Worm (Caenorhabditis elegans) whole organism, L1 larva: Measurements from ENCODE around the gene mab-23.

ENCODE experiments used
- blmp-1 ChIP-seq: fragments of 150-350 bp; optimal IDR thresholded peaks from 2 replicates; lab custom pipeline; 2014; ENCODE audit warnings: missing biosample characterization, missing genetic modification characterization
- ceh-82 ChIP-seq, 3 experiments: fragments of 150-350 bp in 1 of 3; sonication (generic microtip) in 2 of 3; optimal IDR thresholded peaks; 2 replicates each; lab custom pipeline; 2014 to 2017; ENCODE audit warnings: missing biosample characterization in 3 of 3, missing genetic modification characterization in 3 of 3
- ceh-88 ChIP-seq: fragments of 200-800 bp; sonication (Bioruptor generic); IDR thresholded peaks from 2 replicates; pipeline ENCODE4 v1.3.6; 2022; ENCODE audit warnings: missing genetic modification characterization, missing compliant biosample characterization
- ces-1 ChIP-seq: fragments of 150-350 bp; optimal IDR thresholded peaks from 2 replicates; lab custom pipeline; 2014; ENCODE audit warnings: missing biosample characterization, missing genetic modification reagents, missing genetic modification characterization
- dpl-1 ChIP-seq, 3 experiments: fragments of 150-350 bp in 2 of 3; sonication (generic microtip) in 1 of 3; optimal IDR thresholded peaks; 2 replicates each; lab custom pipeline; 2014 to 2017; ENCODE audit warnings: missing biosample characterization in 3 of 3, missing genetic modification characterization in 3 of 3, missing genetic modification reagents in 3 of 3
- efl-1 ChIP-seq, 4 experiments: fragments of 150-350 bp; optimal IDR thresholded peaks in 3 of 4; peaks in 1 of 4; 1 replicate in 1 of 4; 2 replicates in 3 of 4; lab custom pipeline; 2014; ENCODE audit warnings: missing biosample characterization in 2 of 4, missing genetic modification characterization in 2 of 4, missing genetic modification reagents in 2 of 4
- egl-13 ChIP-seq: sonication (generic microtip); optimal IDR thresholded peaks from 2 replicates; lab custom pipeline; 2016; ENCODE audit warnings: missing genotype, missing genetic modification reagents, missing genetic modification characterization, missing compliant biosample characterization
- egl-27 ChIP-seq, 2 experiments: fragments of 150-350 bp in 1 of 2; sonication (generic microtip); optimal IDR thresholded peaks; 3 replicates each; lab custom pipeline; 2017 to 2018; ENCODE audit warnings: missing biosample characterization in 2 of 2, missing genetic modification characterization in 2 of 2, missing genetic modification reagents in 2 of 2
- elt-3 ChIP-seq, 6 experiments: fragments of 150-350 bp in 1 of 6; sonication (generic microtip); optimal IDR thresholded peaks; 2 replicates each; lab custom pipeline; 2017 to 2018; ENCODE audit warnings: missing biosample characterization in 6 of 6, missing genetic modification characterization in 6 of 6, inconsistent platforms in 1 of 6
- fos-1 ChIP-seq: fragments of 150-350 bp; optimal IDR thresholded peaks from 2 replicates; lab custom pipeline; 2014; ENCODE audit warnings: missing biosample characterization, missing genetic modification characterization
- hlh-17 ChIP-seq: fragments of 200-800 bp; sonication (Bioruptor generic); optimal IDR thresholded peaks from 2 replicates; lab custom pipeline; 2018; ENCODE audit warnings: missing genetic modification characterization, mild to moderate bottlenecking, missing compliant biosample characterization, moderate library complexity, borderline replicate concordance
- hlh-4 ChIP-seq: sonication (generic microtip); optimal IDR thresholded peaks from 2 replicates; lab custom pipeline; 2016; ENCODE audit warnings: mild to moderate bottlenecking, missing genetic modification characterization, missing compliant biosample characterization
- jun-1 ChIP-seq: fragments of 150-350 bp; optimal IDR thresholded peaks from 2 replicates; lab custom pipeline; 2014; ENCODE audit warnings: missing biosample characterization, missing genetic modification reagents, missing genetic modification characterization
- lin-13 ChIP-seq: fragments of 150-350 bp; optimal IDR thresholded peaks from 2 replicates; lab custom pipeline; 2014; ENCODE audit warnings: missing biosample characterization, missing genetic modification reagents, missing genetic modification characterization
- lin-35 ChIP-seq, 2 experiments: fragments of 150-350 bp; optimal IDR thresholded peaks; 2 replicates each; lab custom pipeline; 2014; ENCODE audit warnings: missing biosample characterization in 2 of 2, missing genetic modification characterization in 2 of 2, missing genetic modification reagents in 2 of 2
- lin-39 ChIP-seq: fragments of 150-350 bp; optimal IDR thresholded peaks from 2 replicates; lab custom pipeline; 2014; ENCODE audit warnings: missing biosample characterization, missing genetic modification reagents, missing genetic modification characterization
- lir-3 ChIP-seq: sonication (generic microtip); optimal IDR thresholded peaks from 2 replicates; lab custom pipeline; 2016; ENCODE audit warnings: mild to moderate bottlenecking, missing genetic modification characterization, moderate library complexity, missing compliant biosample characterization; ENCODE audit not compliant: poor library complexity
- mdl-1 ChIP-seq, 2 experiments: fragments of 150-350 bp; optimal IDR thresholded peaks; 2 replicates each; lab custom pipeline; 2014 to 2017; ENCODE audit warnings: missing biosample characterization in 2 of 2, missing genetic modification characterization in 2 of 2, inconsistent platforms in 1 of 2
- mep-1 ChIP-seq: fragments of 150-350 bp; optimal IDR thresholded peaks from 2 replicates; lab custom pipeline; 2014; ENCODE audit warnings: missing biosample characterization, missing genetic modification characterization
- nhr-11 ChIP-seq: fragments of 150-350 bp; optimal IDR thresholded peaks from 2 replicates; lab custom pipeline; 2014; ENCODE audit warnings: missing biosample characterization, missing genetic modification characterization
- nhr-12 ChIP-seq: sonication (generic microtip); optimal IDR thresholded peaks from 2 replicates; lab custom pipeline; 2017; ENCODE audit warnings: missing biosample characterization, missing genetic modification characterization
- nhr-20 ChIP-seq: sonication (generic microtip); optimal IDR thresholded peaks from 2 replicates; lab custom pipeline; 2016; ENCODE audit warnings: mild to moderate bottlenecking, missing genetic modification characterization, missing compliant biosample characterization
- nhr-90 ChIP-seq: sonication (generic microtip); optimal IDR thresholded peaks from 2 replicates; lab custom pipeline; 2016; ENCODE audit warnings: mild to moderate bottlenecking, missing genetic modification characterization, missing compliant biosample characterization; ENCODE audit not compliant: poor library complexity
- pax-3 ChIP-seq: fragments of 200-800 bp; sonication (Bioruptor generic); optimal IDR thresholded peaks from 2 replicates; lab custom pipeline; 2018; ENCODE audit warnings: mild to moderate bottlenecking, missing genetic modification characterization, moderate library complexity, missing compliant biosample characterization
- pqm-1 ChIP-seq: sonication (generic microtip); optimal IDR thresholded peaks from 3 replicates; lab custom pipeline; 2017; ENCODE audit warnings: missing biosample characterization, missing genetic modification characterization
- rnt-1 ChIP-seq: sonication (generic microtip); optimal IDR thresholded peaks from 2 replicates; lab custom pipeline; 2016; ENCODE audit warnings: mild to moderate bottlenecking, missing genetic modification characterization, moderate library complexity, missing compliant biosample characterization
- skn-1 ChIP-seq: fragments of 150-350 bp; optimal IDR thresholded peaks from 2 replicates; lab custom pipeline; 2014; ENCODE audit warnings: missing biosample characterization, missing genetic modification characterization
- snpc-4 ChIP-seq: fragments of 150-350 bp; optimal IDR thresholded peaks from 2 replicates; lab custom pipeline; 2014; ENCODE audit warnings: missing biosample characterization, missing genetic modification characterization
- sptf-1 ChIP-seq: fragments of 150-350 bp; optimal IDR thresholded peaks from 2 replicates; lab custom pipeline; 2014; ENCODE audit warnings: missing biosample characterization, missing genetic modification characterization
- unc-98 ChIP-seq: fragments of 200-800 bp; sonication (Bioruptor generic); IDR thresholded peaks from 2 replicates; pipeline ENCODE4 v1.3.6; 2022; ENCODE audit warnings: missing genetic modification characterization, missing compliant biosample characterization
- vab-15 ChIP-seq: sonication (generic microtip); optimal IDR thresholded peaks from 2 replicates; lab custom pipeline; 2017; ENCODE audit warnings: missing genotype, mild to moderate bottlenecking, missing genetic modification characterization, missing compliant biosample characterization
- xbp-1 ChIP-seq: sonication (generic microtip); optimal IDR thresholded peaks from 2 replicates; lab custom pipeline; 2016; ENCODE audit warnings: missing genetic modification characterization, missing compliant biosample characterization
- zag-1 ChIP-seq: fragments of 150-350 bp; optimal IDR thresholded peaks from 2 replicates; lab custom pipeline; 2014; ENCODE audit warnings: missing biosample characterization, missing genetic modification characterization
- ztf-4 ChIP-seq: fragments of 150-350 bp; optimal IDR thresholded peaks from 2 replicates; lab custom pipeline; 2014; ENCODE audit warnings: missing biosample characterization, missing genetic modification characterization

mab-23 gene

ce11 chrV:10594810-10595209 lies 38.0 kb upstream of the mab-23 start, which contains the start of gene T21C9.11:
TSS of gene T21C9.11 (minus strand) at chrV:10594910.
- TF ChIP-seq egl-13 (tag; lab: Kevin White, UChicago), result no peak
- no peak for TF ChIP-seq pax-3 (tag; lab: Kevin White, UChicago)
- no peak for TF ChIP-seq ceh-82 (tag; optimal IDR thresholded peaks at IDR 0.05; lab: Kevin White, UChicago)
- no peak for TF ChIP-seq mep-1 (tag; lab: Kevin White, UChicago)
- TF ChIP-seq nhr-20 (tag; lab: Kevin White, UChicago), result no peak
- TF ChIP-seq nhr-11 (tag; lab: Kevin White, UChicago), result no peak
- no peak for TF ChIP-seq vab-15 (tag; lab: Kevin White, UChicago)

- no peak for TF ChIP-seq ztf-4 (tag; lab: Kevin White, UChicago)
- TF ChIP-seq lin-39, result no peak
- no peak for TF ChIP-seq pax-3 (tag; lab: Kevin White, UChicago)
- no peak for TF ChIP-seq nhr-90 (tag; lab: Kevin White, UChicago)
- no peak for TF ChIP-seq sptf-1 (tag; lab: Kevin White, UChicago)
- no peak for TF ChIP-seq egl-27 (tag; optimal IDR thresholded peaks at IDR 0.05; lab: Kevin White, UChicago)
- TF ChIP-seq mdl-1 (tag; optimal IDR thresholded peaks at IDR 0.05; lab: Kevin White, UChicago), result no peak
- no peak for TF ChIP-seq jun-1 (tag; lab: Kevin White, UChicago)
- TF ChIP-seq pqm-1, result no peak
- TF ChIP-seq hlh-4 (tag; lab: Kevin White, UChicago), result no peak
- no peak for TF ChIP-seq skn-1 (tag; lab: Kevin White, UChicago)
- no peak for TF ChIP-seq elt-3 (tag; optimal IDR thresholded peaks at IDR 0.05; lab: Kevin White, UChicago)
- TF ChIP-seq ceh-88 (GFP tag; lab: Robert Waterston, UW), result no peak
- TF ChIP-seq zag-1 (tag; lab: Kevin White, UChicago), result no peak
- no peak for TF ChIP-seq lir-3
- no peak for TF ChIP-seq unc-98 (GFP tag; lab: Robert Waterston, UW)
- TF ChIP-seq rnt-1 (tag; lab: Kevin White, UChicago), result no peak
- no peak for TF ChIP-seq xbp-1 (tag; lab: Kevin White, UChicago)
- TF ChIP-seq nhr-12 (tag; lab: Kevin White, UChicago), result no peak
Measured at ce11 chrV:10597234-10597633, 35.6 kb upstream of the mab-23 start, which contains the start of gene T21C9.13. TSS of gene T21C9.13 (plus strand) at chrV:10597266.

- no peak for TF ChIP-seq fos-1 (tag; lab: Kevin White, UChicago)
- no peak for TF ChIP-seq ceh-88 (GFP tag; lab: Robert Waterston, UW)
- no peak for TF ChIP-seq lin-13
- no peak for TF ChIP-seq hlh-17 (GFP tag; lab: Kevin White, UChicago)
- no peak for TF ChIP-seq ceh-82 (tag; optimal IDR thresholded peaks at IDR 0.05; lab: Kevin White, UChicago)
- TF ChIP-seq egl-13 (tag; lab: Kevin White, UChicago), result no peak
- no peak for TF ChIP-seq ces-1 (GFP tag; lab: Kevin White, UChicago)
- no peak for TF ChIP-seq lir-3
- no peak for TF ChIP-seq snpc-4 (tag; lab: Kevin White, UChicago)
- peak in 1 of 2 experiments; percentile 26 for TF ChIP-seq lin-35 (GFP tag; optimal IDR thresholded peaks at IDR 0.05; lab: Kevin White, UChicago)
- TF ChIP-seq blmp-1 (tag; lab: Kevin White, UChicago), result peak; percentile 12
- TF ChIP-seq dpl-1 (GFP tag; optimal IDR thresholded peaks at IDR 0.05; lab: Kevin White, UChicago), result peak in 1 of 3 experiments; percentile 30
- peak in 1 of 2 experiments; percentile 1 for TF ChIP-seq efl-1 (optimal IDR thresholded peaks at IDR 0.05; lab: Kevin White, UChicago)
- TF ChIP-seq efl-1 (GFP tag; optimal IDR thresholded peaks at IDR 0.05 in 1 of 2; lab: Kevin White, UChicago), result no peak
- TF ChIP-seq nhr-11 (tag; lab: Kevin White, UChicago), result no peak
Measured at ce11 chrV:10598670-10599154, 34.1 kb upstream of the mab-23 start, which contains the start of gene scpl-4. TSS of gene scpl-4 (plus strand) at chrV:10599104.
